Fruit fly (Drosophila melanogaster) S2 (cell line): ENCODE data around the gene AANATL7.
"Not testable (repeated sequence)": the region's sequence is repeated elsewhere in the genome, so short reads cannot be mapped to it uniquely, and the experiment has no call there.

Experiments used
- CG8478 ChIP-seq: fragments of >200 bp; optimal IDR thresholded peaks from 2 replicates; lab custom pipeline; 2018
- CTCF ChIP-seq, 2 experiments: fragments of >200 bp; optimal IDR thresholded peaks; 2 replicates each; lab custom pipeline; 2018

dm6 chrX:2610236-2610635, 29.5 kb downstream of the AANATL7 start, which contains the start of gene eIF3g1:
- TF ChIP-seq CG8478 (lab: Kevin White, UChicago); CTCF (optimal IDR thresholded peaks at IDR 0.05; lab: Kevin White, UChicago): not testable (repeated sequence)
